Fruit fly (Drosophila melanogaster): ENCODE data around the gene CG4116.

Gene CG4116

DNA sequence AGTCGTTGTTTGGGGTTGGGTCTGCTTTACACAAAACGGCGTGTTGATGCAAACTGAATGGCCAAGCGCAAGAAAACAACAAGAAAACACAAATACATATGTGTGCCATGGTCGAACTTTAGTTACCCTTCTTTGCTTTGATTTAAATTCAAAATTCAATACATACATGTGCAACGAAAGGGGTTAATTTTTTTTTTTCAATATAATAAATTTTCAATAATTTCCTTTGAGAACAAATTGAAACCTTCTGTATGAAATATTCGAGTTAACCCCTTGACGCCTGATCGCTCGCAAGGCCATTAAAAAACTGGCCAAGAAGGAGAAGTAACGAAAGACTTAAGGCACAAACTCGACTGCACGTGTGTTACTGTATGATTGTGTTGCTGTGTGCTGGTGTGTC, 48.7 kb downstream of the CG4116 start (continued):
- TF ChIP-seq Hr3 (GFP tag; optimal IDR thresholded peaks at IDR 0.05), result peak; percentile 38
- TF ChIP-seq dpn (GFP tag; optimal IDR thresholded peaks at IDR 0.05), result peak in 1 of 2 experiments; percentile 43
- TF ChIP-seq CG32772 (GFP tag; IDR thresholded peaks at IDR 0.05), result peak; percentile 68
- TF ChIP-seq Ets65A (GFP tag), result peak; percentile 89
- no peak for TF ChIP-seq CG31388 (GFP tag; optimal IDR thresholded peaks at IDR 0.05)
- no peak; the same call in 2 of the 3 replicates for TF ChIP-seq Aef1 (GFP tag; IDR thresholded peaks at IDR 0.05)
- peak; percentile 43; the same call in 1 of the 3 replicates for TF ChIP-seq H15 (GFP tag; IDR thresholded peaks at IDR 0.05)
- no peak for TF ChIP-seq CG1832 (GFP tag; optimal IDR thresholded peaks at IDR 0.05)
- no peak for TF ChIP-seq Sry-δ (GFP tag; optimal IDR thresholded peaks at IDR 0.05)
- peak; percentile 34 for TF ChIP-seq CG30431 (GFP tag; optimal IDR thresholded peaks at IDR 0.05)
- peak; percentile 58 for TF ChIP-seq ATbp (GFP tag; optimal IDR thresholded peaks at IDR 0.05)
- peak; percentile 3 for TF ChIP-seq Hmr (GFP tag; optimal IDR thresholded peaks at IDR 0.05)
- TF ChIP-seq chm (GFP tag; IDR thresholded peaks at IDR 0.05), result peak; percentile 67; the same call in 1 of the 2 replicates
- TF ChIP-seq Doc2 (GFP tag; IDR thresholded peaks at IDR 0.05), result no peak
- TF ChIP-seq aop (GFP tag; IDR thresholded peaks at IDR 0.05), result no peak
- no peak for TF ChIP-seq cas (GFP tag; IDR thresholded peaks at IDR 0.05)
- TF ChIP-seq fd102C (GFP tag; optimal IDR thresholded peaks at IDR 0.05), result no peak
- peak; percentile 4 for TF ChIP-seq tap (tag; optimal IDR thresholded peaks at IDR 0.05)
- TF ChIP-seq kah (GFP tag; optimal IDR thresholded peaks at IDR 0.05), result peak; percentile 15
- peak; percentile 59 for TF ChIP-seq E2f1 (GFP tag; IDR thresholded peaks at IDR 0.05)
- peak in 1 of 2 experiments; percentile 85 for TF ChIP-seq eve (GFP tag; optimal IDR thresholded peaks at IDR 0.05)
- TF ChIP-seq bcd (GFP tag; optimal IDR thresholded peaks at IDR 0.05), result peak; percentile 30
- peak; percentile 88 for TF ChIP-seq Drgx (GFP tag; IDR thresholded peaks at IDR 0.05)
- no peak for TF ChIP-seq CG6791 (GFP tag; IDR thresholded peaks at IDR 0.05; ENCODE audit: partially characterized antibody)
- peak; percentile 71 for TF ChIP-seq zfh1 (GFP tag; IDR thresholded peaks at IDR 0.05)
- peak; percentile 73 for TF ChIP-seq CG13424 (tag; optimal IDR thresholded peaks at IDR 0.05)
- peak; percentile 59 for TF ChIP-seq Xbp1 (GFP tag; optimal IDR thresholded peaks at IDR 0.05)
- TF ChIP-seq CG8089 (GFP tag; optimal IDR thresholded peaks at IDR 0.05), result peak; percentile 10
- peak; percentile 13 for TF ChIP-seq Lhr (GFP tag; optimal IDR thresholded peaks at IDR 0.05)
- no peak for TF ChIP-seq lov (optimal IDR thresholded peaks at IDR 0.05)
- TF ChIP-seq lov (GFP tag; IDR thresholded peaks at IDR 0.05), result peak; percentile 65; the same call in 1 of the 3 replicates
- TF ChIP-seq CG6689 (GFP tag; IDR thresholded peaks at IDR 0.05), result peak; percentile 75
- TF ChIP-seq Myb (GFP tag; optimal IDR thresholded peaks at IDR 0.05), result no peak
- TF ChIP-seq Atf-2 (GFP tag; optimal IDR thresholded peaks at IDR 0.05), result no peak
- TF ChIP-seq klu (GFP tag; IDR thresholded peaks at IDR 0.05), result 0 out of 2 replicates have a peak, but pooled peaks have one; percentile 9
- no peak for TF ChIP-seq emc (GFP tag; optimal IDR thresholded peaks at IDR 0.05)
- peak; percentile 61 for TF ChIP-seq lmd (GFP tag; IDR thresholded peaks at IDR 0.05)
- peak; percentile 23 for TF ChIP-seq ewg (GFP tag; optimal IDR thresholded peaks at IDR 0.05)
- TF ChIP-seq CG1024 (GFP tag; IDR thresholded peaks at IDR 0.05), result no peak
- no peak for TF ChIP-seq Sin3A (optimal IDR thresholded peaks at IDR 0.05)
- TF ChIP-seq Mad (GFP tag; optimal IDR thresholded peaks at IDR 0.05), result peak; percentile 35
- TF ChIP-seq CG10209 (GFP tag; optimal IDR thresholded peaks at IDR 0.05), result peak; percentile 46
- TF ChIP-seq zen2 (GFP tag; IDR thresholded peaks at IDR 0.05; ENCODE audit: partially characterized antibody), result no peak
- TF ChIP-seq Hr39 (optimal IDR thresholded peaks at IDR 0.05), result no peak
- TF ChIP-seq ci (GFP tag; IDR thresholded peaks at IDR 0.05), result peak; percentile 79; the same call in 2 of the 3 replicates
- TF ChIP-seq tgo (GFP tag; IDR thresholded peaks at IDR 0.05), result peak; percentile 70
- no peak for TF ChIP-seq yki (optimal IDR thresholded peaks at IDR 0.05)
- peak; percentile 36; the same call in 2 of the 3 replicates for TF ChIP-seq B-H1 (GFP tag; IDR thresholded peaks at IDR 0.05)
- TF ChIP-seq kay (GFP tag; optimal IDR thresholded peaks at IDR 0.05), result peak; percentile 26
- no peak for TF ChIP-seq repo (GFP tag; optimal IDR thresholded peaks at IDR 0.05)
- TF ChIP-seq CG2202 (tag; optimal IDR thresholded peaks at IDR 0.05), result peak; percentile 33
- peak; percentile 60 for TF ChIP-seq CG32767 (GFP tag; IDR thresholded peaks at IDR 0.05)
- no peak for TF ChIP-seq NC2α (GFP tag; optimal IDR thresholded peaks at IDR 0.05)
- no peak for TF ChIP-seq CG7271 (tag; optimal IDR thresholded peaks at IDR 0.05)
